Worm (Caenorhabditis elegans) whole organism, late embryonic: ENCODE measurements around the gene cyn-11.

Experiments used
- C08G9.2 ChIP-seq: sonication (generic microtip); optimal IDR thresholded peaks from 2 replicates; lab custom pipeline; 2016; ENCODE audit warnings: mild to moderate bottlenecking, missing genetic modification characterization, moderate library complexity, missing compliant biosample characterization
- F13H6.1 ChIP-seq: sonication (generic microtip); optimal IDR thresholded peaks from 2 replicates; lab custom pipeline; 2016; ENCODE audit warnings: missing genetic modification characterization, missing compliant biosample characterization
- ama-1 ChIP-seq: fragments of 150-350 bp; optimal IDR thresholded peaks from 2 replicates; lab custom pipeline; 2014
- ceh-22 ChIP-seq: sonication (generic microtip); optimal IDR thresholded peaks from 2 replicates; lab custom pipeline; 2017; ENCODE audit warnings: missing biosample characterization, missing genetic modification characterization
- ceh-9 ChIP-seq: sonication (generic microtip); optimal IDR thresholded peaks from 2 replicates; lab custom pipeline; 2016; ENCODE audit warnings: mild to moderate bottlenecking, missing genetic modification characterization, inconsistent platforms, missing compliant biosample characterization
- dmd-4 ChIP-seq: sonication (generic microtip); optimal IDR thresholded peaks from 2 replicates; lab custom pipeline; 2016; ENCODE audit warnings: borderline replicate concordance, missing genetic modification characterization, missing compliant biosample characterization
- eyg-1 ChIP-seq: sonication (generic microtip); optimal IDR thresholded peaks from 2 replicates; lab custom pipeline; 2016; ENCODE audit warnings: missing genotype, missing genetic modification characterization, missing compliant biosample characterization
- fkh-10 ChIP-seq: fragments of 150-350 bp; optimal IDR thresholded peaks from 2 replicates; lab custom pipeline; 2014; ENCODE audit warnings: missing biosample characterization, missing genetic modification reagents, missing genetic modification characterization
- lin-11 ChIP-seq: fragments of 200-800 bp; sonication (Bioruptor generic); optimal IDR thresholded peaks from 2 replicates; lab custom pipeline; 2018; ENCODE audit warnings: mild to moderate bottlenecking, missing genetic modification characterization, missing compliant biosample characterization
- odd-2 ChIP-seq: sonication (generic microtip); optimal IDR thresholded peaks from 2 replicates; lab custom pipeline; 2017; ENCODE audit warnings: antibody characterized with exemption, mild to moderate bottlenecking, missing genetic modification characterization, missing compliant biosample characterization
- pha-4 ChIP-seq: fragments of 150-350 bp; optimal IDR thresholded peaks from 2 replicates; lab custom pipeline; 2018; ENCODE audit warnings: missing biosample characterization, missing genetic modification reagents, missing genetic modification characterization
- sdc-2 ChIP-seq: sonication (generic microtip); optimal IDR thresholded peaks from 2 replicates; lab custom pipeline; 2016; ENCODE audit warnings: missing genotype, missing genetic modification characterization, missing compliant biosample characterization
- tbx-2 ChIP-seq: sonication (generic microtip); optimal IDR thresholded peaks from 2 replicates; lab custom pipeline; 2016; ENCODE audit warnings: missing genetic modification characterization, missing compliant biosample characterization
- tbx-7 ChIP-seq: sonication (generic microtip); optimal IDR thresholded peaks from 2 replicates; lab custom pipeline; 2016; ENCODE audit warnings: missing genotype, missing genetic modification characterization, missing compliant biosample characterization

DNA sequence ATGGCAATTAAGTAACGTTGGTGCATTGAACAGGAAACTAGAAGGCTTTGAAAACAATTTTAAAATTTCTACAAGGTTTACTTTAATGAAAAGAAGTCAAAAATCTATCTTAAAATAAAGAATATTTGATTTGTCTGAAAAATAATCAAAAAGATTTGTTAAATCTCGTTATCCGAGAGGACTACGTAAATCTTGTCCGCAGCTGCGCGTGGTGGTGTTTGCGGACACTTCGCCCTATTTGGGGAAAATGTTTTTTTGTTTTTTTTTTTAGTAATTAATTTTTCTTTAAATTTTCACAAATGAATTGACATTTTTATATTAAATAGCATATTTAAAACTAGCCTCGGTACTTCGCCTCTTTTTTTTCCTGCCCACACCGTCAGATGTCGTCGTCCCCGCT is 32.1 kb downstream of the cyn-11 start:
- no peak for TF ChIP-seq ama-1
- TF ChIP-seq dmd-4: no peak
- TF ChIP-seq tbx-2 (tag; lab: Kevin White, UChicago): no peak
- no peak for TF ChIP-seq ceh-9 (tag; lab: Kevin White, UChicago)
- no peak for TF ChIP-seq sdc-2 (tag; lab: Kevin White, UChicago)
- no peak for TF ChIP-seq fkh-10 (GFP tag; lab: Kevin White, UChicago)
- no peak for TF ChIP-seq tbx-7
- no peak for TF ChIP-seq pha-4 (tag; lab: Kevin White, UChicago)
- no peak for TF ChIP-seq eyg-1 (tag; lab: Kevin White, UChicago)
- TF ChIP-seq odd-2 (tag; lab: Kevin White, UChicago): no peak
- TF ChIP-seq F13H6.1 (tag; lab: Kevin White, UChicago): no peak
- TF ChIP-seq C08G9.2 (tag; lab: Kevin White, UChicago): no peak
- no peak for TF ChIP-seq lin-11 (tag; lab: Kevin White, UChicago)
- TF ChIP-seq ceh-22 (tag; lab: Kevin White, UChicago): no peak
